Worm (Caenorhabditis elegans) whole organism, young adult: ENCODE results near the gene F18E9.7.

Experiments
- C17E4.6 ChIP-seq: fragments of 200-800 bp; sonication (Bioruptor generic); IDR thresholded peaks from 2 replicates; pipeline ENCODE4 v1.3.6; 2022; ENCODE audit warnings: missing genetic modification reagents, missing genetic modification characterization, missing compliant biosample characterization
- F23B12.7 ChIP-seq: sonication (generic microtip); optimal IDR thresholded peaks from 2 replicates; lab custom pipeline; 2017; ENCODE audit warnings: missing genetic modification characterization, mild to moderate bottlenecking, missing compliant biosample characterization, antibody characterized with exemption, moderate library complexity; ENCODE audit not compliant: insufficient read depth
- F37B4.10 ChIP-seq: fragments of 200-800 bp; sonication (Bioruptor generic); IDR thresholded peaks from 2 replicates; pipeline ENCODE4 v1.3.6; 2022; ENCODE audit warnings: missing genetic modification characterization, missing compliant biosample characterization
- F39B2.1 ChIP-seq: fragments of 200-800 bp; sonication (Bioruptor generic); IDR thresholded peaks from 2 replicates; pipeline ENCODE4 v1.3.6; 2022; ENCODE audit warnings: missing genetic modification reagents, missing genetic modification characterization, missing compliant biosample characterization
- F52B5.7 ChIP-seq: sonication (generic microtip); optimal IDR thresholded peaks from 2 replicates; lab custom pipeline; 2016; ENCODE audit warnings: mild to moderate bottlenecking, missing genetic modification characterization, missing compliant biosample characterization
- F55B11.4 ChIP-seq: sonication (generic microtip); optimal IDR thresholded peaks from 2 replicates; lab custom pipeline; 2016; ENCODE audit warnings: missing compliant biosample characterization, missing genetic modification characterization, borderline replicate concordance; ENCODE audit not compliant: insufficient read depth
- F57A8.1 ChIP-seq: fragments of 200-800 bp; sonication (Bioruptor generic); optimal IDR thresholded peaks from 2 replicates; lab custom pipeline; 2018; ENCODE audit warnings: mild to moderate bottlenecking, missing genetic modification characterization, moderate library complexity, missing compliant biosample characterization
- K11D2.4 ChIP-seq: fragments of 200-800 bp; sonication (Bioruptor generic); IDR thresholded peaks from 2 replicates; pipeline ENCODE4 v1.3.6; 2022; ENCODE audit warnings: missing genetic modification reagents, missing genetic modification characterization, missing compliant biosample characterization
- T07F8.4 ChIP-seq: sonication (generic microtip); optimal IDR thresholded peaks from 2 replicates; lab custom pipeline; 2016; ENCODE audit warnings: mild to moderate bottlenecking, missing genetic modification characterization, moderate library complexity, missing compliant biosample characterization
- T26A5.8 ChIP-seq: sonication (generic microtip); optimal IDR thresholded peaks from 2 replicates; lab custom pipeline; 2016; ENCODE audit warnings: missing genetic modification characterization, missing compliant biosample characterization
- Y56A3A.18 ChIP-seq: fragments of 200-800 bp; sonication (Bioruptor generic); IDR thresholded peaks from 2 replicates; pipeline ENCODE4 v1.3.6; 2022; ENCODE audit warnings: missing genetic modification reagents, missing genetic modification characterization, missing compliant biosample characterization
- Y67H2A.10 ChIP-seq: fragments of 200-800 bp; sonication (Bioruptor generic); conservative IDR thresholded peaks from 2 replicates; pipeline ENCODE4 v1.3.6; 2022; ENCODE audit warnings: missing genetic modification reagents, missing genetic modification characterization, missing compliant biosample characterization
- athp-1 ChIP-seq: sonication (generic microtip); optimal IDR thresholded peaks from 2 replicates; lab custom pipeline; 2017; ENCODE audit warnings: mild to moderate bottlenecking, missing genetic modification characterization, missing compliant biosample characterization
- attf-3 ChIP-seq: fragments of 200-800 bp; sonication (Bioruptor generic); conservative IDR thresholded peaks from 2 replicates; pipeline ENCODE4 v1.3.6; 2022; ENCODE audit warnings: missing genetic modification reagents, missing genetic modification characterization, missing compliant biosample characterization
- attf-6 ChIP-seq: fragments of 200-800 bp; sonication (Bioruptor generic); IDR thresholded peaks from 2 replicates; pipeline ENCODE4 v1.3.6; 2022; ENCODE audit warnings: missing genetic modification reagents, missing genetic modification characterization, missing compliant biosample characterization
- bed-1 ChIP-seq: fragments of 200-800 bp; sonication (Bioruptor generic); IDR thresholded peaks from 2 replicates; pipeline ENCODE4 v1.3.6; 2022; ENCODE audit warnings: missing genetic modification reagents, missing genetic modification characterization, missing compliant biosample characterization
- cebp-1 ChIP-seq, 2 experiments: fragments of 200-800 bp in 1 of 2; sonication (Bioruptor generic) in 1 of 2; sonication (generic microtip) in 1 of 2; IDR thresholded peaks in 1 of 2; optimal IDR thresholded peaks in 1 of 2; 2 replicates each; pipeline versions ENCODE4 v1.3.6 to Lab custom; 2017 to 2022; ENCODE audit warnings: missing compliant biosample characterization in 2 of 2, missing genetic modification characterization in 2 of 2, mild to moderate bottlenecking in 1 of 2, missing genetic modification reagents in 1 of 2, moderate library complexity in 1 of 2
- ceh-58 ChIP-seq: fragments of 200-800 bp; sonication (Bioruptor generic); IDR thresholded peaks from 2 replicates; pipeline ENCODE4 v1.3.6; 2022; ENCODE audit warnings: missing genetic modification characterization, missing compliant biosample characterization
- die-1 ChIP-seq: sonication (generic microtip); optimal IDR thresholded peaks from 2 replicates; lab custom pipeline; 2016; ENCODE audit warnings: missing genotype, mild to moderate bottlenecking, missing genetic modification characterization, missing compliant biosample characterization
- dox-1 ChIP-seq: fragments of 200-800 bp; sonication (Bioruptor generic); IDR thresholded peaks from 2 replicates; pipeline ENCODE4 v1.3.6; 2022; ENCODE audit warnings: missing genetic modification reagents, missing genetic modification characterization, missing compliant biosample characterization
- dpff-1 ChIP-seq: sonication (generic microtip); optimal IDR thresholded peaks from 2 replicates; lab custom pipeline; 2017; ENCODE audit warnings: mild to moderate bottlenecking, missing genetic modification characterization, missing compliant biosample characterization
- dpl-1 ChIP-seq: fragments of 150-350 bp; optimal IDR thresholded peaks from 2 replicates; lab custom pipeline; 2014; ENCODE audit warnings: missing biosample characterization, missing genetic modification reagents, missing genetic modification characterization
- egl-18 ChIP-seq: fragments of 200-800 bp; sonication (Bioruptor generic); IDR thresholded peaks from 2 replicates; pipeline ENCODE4 v1.3.6; 2022; ENCODE audit warnings: missing genetic modification reagents, missing genetic modification characterization, missing compliant biosample characterization
- egl-44 ChIP-seq: fragments of 200-800 bp; sonication (Bioruptor generic); IDR thresholded peaks from 2 replicates; pipeline ENCODE4 v1.3.6; 2022; ENCODE audit warnings: missing genetic modification reagents, missing genetic modification characterization, missing compliant biosample characterization
- egrh-3 ChIP-seq: fragments of 200-800 bp; sonication (Bioruptor generic); IDR thresholded peaks from 2 replicates; pipeline ENCODE4 v1.3.6; 2022; ENCODE audit warnings: missing genetic modification reagents, missing genetic modification characterization, missing compliant biosample characterization
- him-1 ChIP-seq: sonication (generic microtip); optimal IDR thresholded peaks from 2 replicates; lab custom pipeline; 2016; ENCODE audit warnings: missing genotype, missing genetic modification reagents, missing genetic modification characterization, missing compliant biosample characterization
- hlh-12 ChIP-seq: sonication (generic microtip); optimal IDR thresholded peaks from 2 replicates; lab custom pipeline; 2016; ENCODE audit warnings: missing genetic modification characterization, missing compliant biosample characterization
- hlh-26 ChIP-seq: fragments of 200-800 bp; sonication (Bioruptor generic); conservative IDR thresholded peaks from 2 replicates; pipeline ENCODE4 v1.3.6; 2022; ENCODE audit warnings: missing genetic modification reagents, missing genetic modification characterization, missing compliant biosample characterization
- hmg-20 ChIP-seq: fragments of 200-800 bp; sonication (Bioruptor generic); IDR thresholded peaks from 2 replicates; pipeline ENCODE4 v1.3.6; 2022; ENCODE audit warnings: missing genetic modification reagents, missing genetic modification characterization, missing compliant biosample characterization
- hrde-1 ChIP-seq: sonication (generic microtip); optimal IDR thresholded peaks from 2 replicates; lab custom pipeline; 2016; ENCODE audit warnings: missing genetic modification characterization, mild to moderate bottlenecking, missing compliant biosample characterization, moderate library complexity, missing genotype, missing genetic modification reagents, borderline replicate concordance
- let-526 ChIP-seq: fragments of 200-800 bp; sonication (Bioruptor generic); IDR thresholded peaks from 2 replicates; pipeline ENCODE4 v1.3.6; 2022; ENCODE audit warnings: missing genetic modification reagents, missing genetic modification characterization, missing compliant biosample characterization
- let-607 ChIP-seq, 2 experiments: fragments of 200-800 bp in 1 of 2; sonication (Bioruptor generic) in 1 of 2; sonication (generic microtip) in 1 of 2; optimal IDR thresholded peaks; 2 replicates each; lab custom pipeline; 2016 to 2018; ENCODE audit warnings: mild to moderate bottlenecking in 2 of 2, missing compliant biosample characterization in 2 of 2, missing genetic modification characterization in 2 of 2, moderate library complexity in 2 of 2, missing genotype in 1 of 2
- lin-26 ChIP-seq: fragments of 200-800 bp; sonication (Bioruptor generic); IDR thresholded peaks from 2 replicates; pipeline ENCODE4 v1.3.6; 2022; ENCODE audit warnings: missing genetic modification reagents, missing genetic modification characterization, missing compliant biosample characterization
- lin-54 ChIP-seq: fragments of 200-800 bp; sonication (Bioruptor generic); optimal IDR thresholded peaks from 2 replicates; lab custom pipeline; 2018; ENCODE audit warnings: mild to moderate bottlenecking, missing genetic modification characterization, missing compliant biosample characterization
- lsl-1 ChIP-seq: fragments of 200-800 bp; sonication (Bioruptor generic); optimal IDR thresholded peaks from 2 replicates; lab custom pipeline; 2018; ENCODE audit warnings: mild to moderate bottlenecking, missing genetic modification characterization, moderate library complexity, missing compliant biosample characterization
- lsy-27 ChIP-seq: sonication (generic microtip); optimal IDR thresholded peaks from 2 replicates; lab custom pipeline; 2017; ENCODE audit warnings: missing genetic modification characterization, mild to moderate bottlenecking, missing compliant biosample characterization, antibody characterized with exemption, missing genotype, borderline replicate concordance; ENCODE audit not compliant: insufficient read depth
- madf-6 ChIP-seq: fragments of 200-800 bp; sonication (Bioruptor generic); IDR thresholded peaks from 2 replicates; pipeline ENCODE4 v1.3.6; 2022; ENCODE audit warnings: missing genetic modification reagents, missing genetic modification characterization, missing compliant biosample characterization
- mxl-1 ChIP-seq: sonication (generic microtip); optimal IDR thresholded peaks from 2 replicates; lab custom pipeline; 2016; ENCODE audit warnings: missing genetic modification characterization, missing compliant biosample characterization
- nhr-179 ChIP-seq: sonication (generic microtip); optimal IDR thresholded peaks from 2 replicates; lab custom pipeline; 2016; ENCODE audit warnings: mild to moderate bottlenecking, missing genetic modification characterization, missing compliant biosample characterization
- nhr-80 ChIP-seq: sonication (generic microtip); optimal IDR thresholded peaks from 2 replicates; lab custom pipeline; 2016; ENCODE audit warnings: missing genetic modification characterization, missing compliant biosample characterization
- pbrm-1 ChIP-seq: fragments of 200-800 bp; sonication (Bioruptor generic); IDR thresholded peaks from 2 replicates; pipeline ENCODE4 v1.3.6; 2022; ENCODE audit warnings: missing genetic modification reagents, missing genetic modification characterization, missing compliant biosample characterization
- snpc-1.3 ChIP-seq: sonication (generic microtip); optimal IDR thresholded peaks from 2 replicates; lab custom pipeline; 2017; ENCODE audit warnings: missing genetic modification characterization, mild to moderate bottlenecking, missing compliant biosample characterization, antibody characterized with exemption, moderate library complexity, missing genotype, missing genetic modification reagents; ENCODE audit not compliant: insufficient read depth
- somi-1 ChIP-seq: fragments of 200-800 bp; sonication (Bioruptor generic); optimal IDR thresholded peaks from 2 replicates; lab custom pipeline; 2018; ENCODE audit warnings: mild to moderate bottlenecking, missing genetic modification characterization, missing compliant biosample characterization
- sptf-2 ChIP-seq: fragments of 200-800 bp; sonication (Bioruptor generic); optimal IDR thresholded peaks from 2 replicates; lab custom pipeline; 2018; ENCODE audit warnings: mild to moderate bottlenecking, missing genetic modification characterization, missing compliant biosample characterization
- unc-62 ChIP-seq: fragments of 150-350 bp; optimal IDR thresholded peaks from 2 replicates; lab custom pipeline; 2014; ENCODE audit warnings: missing biosample characterization, missing genetic modification reagents, missing genetic modification characterization
- ztf-18 ChIP-seq: sonication (generic microtip); optimal IDR thresholded peaks from 2 replicates; lab custom pipeline; 2016; ENCODE audit warnings: missing genotype, mild to moderate bottlenecking, missing genetic modification characterization, missing compliant biosample characterization
- ztf-22 ChIP-seq: fragments of 200-800 bp; sonication (Bioruptor generic); optimal IDR thresholded peaks from 2 replicates; lab custom pipeline; 2018; ENCODE audit warnings: mild to moderate bottlenecking, missing genetic modification characterization, moderate library complexity, missing compliant biosample characterization
- ztf-6 ChIP-seq: fragments of 200-800 bp; sonication (Bioruptor generic); IDR thresholded peaks from 2 replicates; pipeline ENCODE4 v1.3.6; 2022; ENCODE audit warnings: missing genetic modification reagents, missing genetic modification characterization, missing compliant biosample characterization

The F18E9.7 gene

DNA sequence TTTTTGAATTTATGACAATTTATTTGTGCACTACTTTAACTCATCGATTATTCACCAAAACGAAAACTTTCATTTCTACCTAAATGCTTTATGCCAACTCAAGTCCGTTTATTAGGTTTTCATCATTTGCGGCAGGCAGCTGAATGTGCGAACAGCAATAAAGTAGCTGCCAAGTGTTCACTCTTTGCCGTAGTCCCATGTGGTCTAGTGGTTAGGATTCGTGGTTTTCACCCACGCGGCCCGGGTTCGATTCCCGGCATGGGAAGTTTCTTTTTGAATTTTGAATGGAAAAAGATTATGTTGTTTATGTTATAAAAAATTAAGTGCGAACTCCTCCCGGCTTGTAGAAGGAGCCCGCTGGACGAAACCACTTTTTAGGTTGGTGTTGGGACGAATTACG, 48.7 kb upstream of the F18E9.7 start (continued):
- TF ChIP-seq Y56A3A.18 (GFP tag; lab: Robert Waterston, UW) (peak; percentile 84), attf-3 (GFP tag; lab: Robert Waterston, UW) (no peak), madf-6 (GFP tag; lab: Robert Waterston, UW) (peak; percentile 66), F39B2.1 (no peak), mxl-1 (tag; lab: Kevin White, UChicago) (peak; percentile 71), ztf-6 (GFP tag; lab: Robert Waterston, UW) (0 out of 2 replicates have a peak, but pooled peaks have one; percentile 61), F37B4.10 (0 out of 2 replicates have a peak, but pooled peaks have one; percentile 17), lin-26 (GFP tag; lab: Robert Waterston, UW) (peak; percentile 92), die-1 (tag; lab: Kevin White, UChicago) (peak; percentile 92), K11D2.4 (GFP tag; lab: Robert Waterston, UW) (0 out of 2 replicates have a peak, but pooled peaks have one; percentile 29), Y67H2A.10 (GFP tag; lab: Robert Waterston, UW) (no peak), T07F8.4 (tag; lab: Kevin White, UChicago) (peak; percentile 66), F52B5.7 (no peak), hrde-1 (tag; lab: Kevin White, UChicago) (no peak), F23B12.7 (tag; lab: Kevin White, UChicago) (peak; percentile 44), somi-1 (peak; percentile 71), let-607 (tag; optimal IDR thresholded peaks at IDR 0.05; lab: Kevin White, UChicago) (peak in 1 of 2 experiments; percentile 28), dox-1 (GFP tag; lab: Robert Waterston, UW) (peak; percentile 78), hlh-26 (GFP tag; lab: Robert Waterston, UW) (no peak), pbrm-1 (GFP tag; lab: Robert Waterston, UW) (peak; percentile 88), lsl-1 (GFP tag; lab: Kevin White, UChicago) (peak; percentile 18), lin-54 (peak; percentile 50), unc-62 (GFP tag; lab: Kevin White, UChicago) (no peak), dpl-1 (GFP tag; lab: Kevin White, UChicago) (no peak), attf-6 (GFP tag; lab: Robert Waterston, UW) (peak; percentile 70; the same call in 1 of the 2 replicates), hmg-20 (peak; percentile 81), dpff-1 (tag; lab: Kevin White, UChicago) (no peak), sptf-2 (GFP tag; lab: Kevin White, UChicago) (no peak), lsy-27 (tag; lab: Kevin White, UChicago) (peak; percentile 55), T26A5.8 (tag; lab: Kevin White, UChicago) (peak; percentile 2), F55B11.4 (tag; lab: Kevin White, UChicago) (no peak), snpc-1.3 (tag; lab: Kevin White, UChicago) (peak; percentile 78), ceh-58 (0 out of 2 replicates have a peak, but pooled peaks have one; percentile 56), nhr-179 (tag; lab: Kevin White, UChicago) (no peak), C17E4.6 (GFP tag; lab: Robert Waterston, UW) (no peak), egrh-3 (peak; percentile 20; the same call in 1 of the 2 replicates), him-1 (peak; percentile 89), athp-1 (tag; lab: Kevin White, UChicago) (peak; percentile 48)

- TF ChIP-seq hlh-12 (tag; lab: Kevin White, UChicago) (no peak), bed-1 (GFP tag; lab: Robert Waterston, UW) (no peak), sptf-2 (GFP tag; lab: Kevin White, UChicago) (no peak), F52B5.7 (no peak), ztf-18 (tag; lab: Kevin White, UChicago) (no peak), nhr-80 (tag; lab: Kevin White, UChicago) (no peak), let-526 (GFP tag; lab: Robert Waterston, UW) (no peak), F37B4.10 (no peak), egl-18 (no peak), ztf-22 (no peak), madf-6 (GFP tag; lab: Robert Waterston, UW) (no peak), cebp-1 (GFP tag; IDR thresholded peaks at IDR 0.05; lab: Robert Waterston, UW) (no peak), cebp-1 (tag; optimal IDR thresholded peaks at IDR 0.05; lab: Kevin White, UChicago) (no peak), F57A8.1 (no peak), egl-44 (GFP tag; lab: Robert Waterston, UW) (no peak)
These were observed 46.3 kb upstream of the F18E9.7 start, which contains the start of gene stg-2 for ce11 chrX:8643817-8644216. stg-2 (minus strand) TSS chrX:8643917.
